Worm (Caenorhabditis elegans) whole organism, L2 larva: ENCODE results near the gene npr-40.

Source experiments
- C34F6.9 ChIP-seq: fragments of 150-350 bp; optimal IDR thresholded peaks from 2 replicates; lab custom pipeline; 2014; ENCODE audit warnings: missing biosample characterization, missing genetic modification characterization
- F13H6.1 ChIP-seq: sonication (generic microtip); optimal IDR thresholded peaks from 2 replicates; lab custom pipeline; 2016; ENCODE audit warnings: missing genetic modification characterization, missing compliant biosample characterization
- Y55F3AM.14 ChIP-seq: fragments of 200-800 bp; sonication (Bioruptor generic); optimal IDR thresholded peaks from 2 replicates; lab custom pipeline; 2018; ENCODE audit warnings: mild to moderate bottlenecking, missing genetic modification characterization, missing compliant biosample characterization
- ZK546.5 ChIP-seq: sonication (generic microtip); optimal IDR thresholded peaks from 2 replicates; lab custom pipeline; 2017; ENCODE audit warnings: missing biosample characterization, missing genetic modification characterization
- alr-1 ChIP-seq: fragments of 150-350 bp; optimal IDR thresholded peaks from 2 replicates; lab custom pipeline; 2014; ENCODE audit warnings: missing biosample characterization, missing genetic modification characterization
- ama-1 ChIP-seq: fragments of 150-350 bp; optimal IDR thresholded peaks from 2 replicates; lab custom pipeline; 2018; ENCODE audit warnings: inconsistent platforms
- blmp-1 ChIP-seq: sonication (generic microtip); optimal IDR thresholded peaks from 2 replicates; lab custom pipeline; 2017; ENCODE audit warnings: missing genetic modification characterization, mild to moderate bottlenecking, missing compliant biosample characterization, antibody characterized with exemption, moderate library complexity; ENCODE audit not compliant: insufficient read depth
- ceh-16 ChIP-seq: fragments of 150-350 bp; optimal IDR thresholded peaks from 2 replicates; lab custom pipeline; 2014; ENCODE audit warnings: missing biosample characterization, missing genetic modification characterization
- crh-2 ChIP-seq: sonication (generic microtip); optimal IDR thresholded peaks from 2 replicates; lab custom pipeline; 2017; ENCODE audit warnings: missing biosample characterization, missing genetic modification characterization
- dmd-4 ChIP-seq: sonication (generic microtip); optimal IDR thresholded peaks from 2 replicates; lab custom pipeline; 2017; ENCODE audit warnings: missing biosample characterization, missing genetic modification characterization
- egl-27 ChIP-seq: sonication (generic microtip); optimal IDR thresholded peaks from 3 replicates; lab custom pipeline; 2017; ENCODE audit warnings: missing biosample characterization, missing genetic modification reagents, missing genetic modification characterization
- elt-1 ChIP-seq: fragments of 150-350 bp; optimal IDR thresholded peaks from 2 replicates; lab custom pipeline; 2014; ENCODE audit warnings: missing biosample characterization, missing genetic modification characterization
- lin-11 ChIP-seq: fragments of 150-350 bp; sonication (generic microtip); optimal IDR thresholded peaks from 2 replicates; lab custom pipeline; 2014; ENCODE audit warnings: missing biosample characterization, missing genetic modification characterization, inconsistent platforms, mixed read lengths
- lin-13 ChIP-seq: fragments of 150-350 bp; optimal IDR thresholded peaks from 2 replicates; lab custom pipeline; 2014; ENCODE audit warnings: missing biosample characterization, missing genetic modification reagents, missing genetic modification characterization
- lin-39 ChIP-seq: fragments of 150-350 bp; optimal IDR thresholded peaks from 2 replicates; lab custom pipeline; 2014; ENCODE audit warnings: missing biosample characterization, missing genetic modification reagents, missing genetic modification characterization
- lsy-2 ChIP-seq, 2 experiments: fragments of 150-350 bp in 1 of 2; sonication (generic microtip) in 1 of 2; optimal IDR thresholded peaks; 2 replicates each; lab custom pipeline; 2014 to 2017; ENCODE audit warnings: missing biosample characterization in 2 of 2, missing genetic modification characterization in 2 of 2
- mab-5 ChIP-seq: fragments of 150-350 bp; optimal IDR thresholded peaks from 2 replicates; lab custom pipeline; 2014; ENCODE audit warnings: missing biosample characterization, missing genetic modification characterization
- mbf-1 ChIP-seq: sonication (generic microtip); optimal IDR thresholded peaks from 2 replicates; lab custom pipeline; 2017; ENCODE audit warnings: missing biosample characterization, missing genetic modification characterization
- mdl-1 ChIP-seq, 2 experiments: fragments of 150-350 bp in 1 of 2; sonication (generic microtip) in 1 of 2; optimal IDR thresholded peaks; 2 replicates each; lab custom pipeline; 2017; ENCODE audit warnings: missing biosample characterization in 2 of 2, missing genetic modification characterization in 2 of 2
- nhr-11 ChIP-seq: fragments of 150-350 bp; optimal IDR thresholded peaks from 2 replicates; lab custom pipeline; 2014; ENCODE audit warnings: missing biosample characterization, missing genetic modification characterization
- nhr-129 ChIP-seq: fragments of 150-350 bp; optimal IDR thresholded peaks from 2 replicates; lab custom pipeline; 2014; ENCODE audit warnings: missing biosample characterization, missing genetic modification characterization
- nhr-21 ChIP-seq: fragments of 150-350 bp; optimal IDR thresholded peaks from 2 replicates; lab custom pipeline; 2014; ENCODE audit warnings: missing biosample characterization, missing genetic modification characterization
- nhr-25 ChIP-seq: fragments of 150-350 bp; sonication (generic microtip); optimal IDR thresholded peaks from 3 replicates; lab custom pipeline; 2014; ENCODE audit warnings: missing biosample characterization, missing genetic modification characterization
- nhr-6 ChIP-seq: fragments of 150-350 bp; optimal IDR thresholded peaks from 2 replicates; lab custom pipeline; 2014; ENCODE audit warnings: missing biosample characterization, missing genetic modification characterization
- nhr-77 ChIP-seq: fragments of 150-350 bp; optimal IDR thresholded peaks from 2 replicates; lab custom pipeline; 2014; ENCODE audit warnings: missing biosample characterization, missing genetic modification characterization
- peb-1 ChIP-seq: fragments of 150-350 bp; optimal IDR thresholded peaks from 2 replicates; lab custom pipeline; 2014; ENCODE audit warnings: missing biosample characterization, missing genetic modification characterization
- skn-1 ChIP-seq: sonication (generic microtip); optimal IDR thresholded peaks from 2 replicates; lab custom pipeline; 2017; ENCODE audit warnings: missing biosample characterization, missing genetic modification characterization
- sma-9 ChIP-seq, 2 experiments: fragments of 150-350 bp in 1 of 2; sonication (generic microtip) in 1 of 2; optimal IDR thresholded peaks; 2 replicates each; lab custom pipeline; 2014 to 2016; ENCODE audit warnings: missing genetic modification characterization in 2 of 2, mild to moderate bottlenecking in 1 of 2, missing biosample characterization in 1 of 2, missing compliant biosample characterization in 1 of 2, missing genetic modification reagents in 1 of 2, moderate library complexity in 1 of 2
- snpc-4 ChIP-seq: fragments of 150-350 bp; optimal IDR thresholded peaks from 2 replicates; lab custom pipeline; 2014; ENCODE audit warnings: missing biosample characterization, missing genetic modification characterization
- unc-39 ChIP-seq: fragments of 150-350 bp; optimal IDR thresholded peaks from 2 replicates; lab custom pipeline; 2014; ENCODE audit warnings: missing biosample characterization, missing genetic modification characterization
- unc-55 ChIP-seq: fragments of 150-350 bp; sonication (generic microtip); optimal IDR thresholded peaks from 3 replicates; lab custom pipeline; 2014; ENCODE audit warnings: missing biosample characterization, missing genetic modification reagents, missing genetic modification characterization
- unc-62 ChIP-seq: fragments of 150-350 bp; optimal IDR thresholded peaks from 2 replicates; lab custom pipeline; 2014; ENCODE audit warnings: missing biosample characterization, missing genetic modification reagents, missing genetic modification characterization
- zag-1 ChIP-seq: fragments of 150-350 bp; optimal IDR thresholded peaks from 2 replicates; lab custom pipeline; 2014; ENCODE audit warnings: missing biosample characterization, missing genetic modification characterization
- ztf-1 ChIP-seq: fragments of 200-800 bp; sonication (Bioruptor generic); conservative IDR thresholded peaks from 2 replicates; pipeline ENCODE4 v1.3.6; 2022; ENCODE audit warnings: missing genetic modification characterization, missing compliant biosample characterization
- ztf-4 ChIP-seq: fragments of 150-350 bp; optimal IDR thresholded peaks from 2 replicates; lab custom pipeline; 2014; ENCODE audit warnings: missing biosample characterization, missing genetic modification characterization

Gene npr-40

DNA sequence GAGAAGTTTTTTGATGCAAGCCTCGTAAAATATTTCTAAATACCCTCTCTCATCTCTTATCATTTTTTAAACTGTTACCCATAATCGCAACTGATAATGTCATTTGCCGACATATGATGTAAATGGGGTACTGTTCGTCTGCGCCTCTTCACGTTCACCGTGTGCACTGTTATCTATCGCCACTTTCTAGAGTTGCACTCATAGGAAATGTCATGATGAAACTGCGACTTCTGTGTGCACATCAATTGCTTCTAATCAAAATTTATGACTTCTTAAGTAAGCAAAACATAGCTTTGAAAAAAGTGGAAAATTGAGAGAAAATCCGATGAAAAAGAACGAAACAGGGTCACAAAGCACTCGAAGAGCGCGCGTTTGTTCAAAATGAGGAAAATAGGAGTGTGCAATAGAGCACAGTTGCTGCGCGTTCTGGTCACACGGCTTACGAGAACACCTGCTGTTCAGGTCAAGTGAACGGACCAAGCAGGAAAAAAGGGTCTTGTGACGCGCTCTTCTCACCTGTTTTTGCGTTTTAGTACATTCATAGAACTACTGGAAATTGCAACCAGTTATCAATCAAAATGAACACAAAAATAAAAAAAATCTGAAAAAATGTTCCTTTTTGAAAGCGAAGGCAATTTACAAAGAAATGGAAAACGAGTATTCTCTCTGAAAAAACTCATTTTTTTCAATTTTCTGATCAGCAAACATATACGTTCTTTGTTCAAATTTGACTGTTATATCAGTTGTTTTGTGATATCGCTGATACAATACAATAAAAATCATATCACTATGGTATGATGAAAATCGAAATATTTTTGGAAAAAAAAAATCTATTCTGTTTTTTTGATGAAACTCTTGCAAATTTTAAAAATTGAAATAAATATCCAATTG, 28.1 kb downstream of the npr-40 start (continued):
- TF ChIP-seq C34F6.9 (tag; lab: Kevin White, UChicago) (peak; percentile 45), nhr-77 (tag; lab: Kevin White, UChicago) (no peak), lin-13 (no peak), unc-55 (GFP tag; lab: Kevin White, UChicago) (peak; percentile 36), snpc-4 (tag; lab: Kevin White, UChicago) (no peak), nhr-25 (tag; lab: Kevin White, UChicago) (peak; percentile 39), egl-27 (tag; lab: Kevin White, UChicago) (no peak), ama-1 (no peak), lsy-2 (tag; optimal IDR thresholded peaks at IDR 0.05; lab: Kevin White, UChicago) (peak in 1 of 2 experiments; percentile 43), nhr-129 (tag; lab: Kevin White, UChicago) (peak; percentile 99), ztf-1 (no peak), nhr-21 (tag; lab: Kevin White, UChicago) (peak; percentile 19), ztf-4 (tag; lab: Kevin White, UChicago) (no peak), ZK546.5 (tag; lab: Kevin White, UChicago) (no peak), sma-9 (GFP tag; optimal IDR thresholded peaks at IDR 0.05; lab: Kevin White, UChicago) (peak; percentile 53), sma-9 (tag; optimal IDR thresholded peaks at IDR 0.05; lab: Kevin White, UChicago) (no peak)
- TF ChIP-seq, all 48 proteins: peak for 13

DNA sequence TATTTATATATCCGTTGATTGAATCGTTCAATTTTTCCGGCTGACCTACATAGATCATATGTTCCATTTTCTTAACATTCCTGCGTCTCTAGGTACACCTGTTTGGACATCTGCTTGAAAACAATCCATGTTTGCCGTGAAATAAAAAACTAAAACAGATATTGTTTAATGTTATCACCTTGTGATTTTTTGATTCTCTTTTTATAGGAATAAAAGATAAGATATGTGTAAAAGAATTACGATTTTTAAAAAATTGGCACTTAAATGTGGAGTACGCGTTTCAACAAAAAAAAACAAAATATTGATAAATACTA, 28.7 kb downstream of the npr-40 start:
- no peak for TF ChIP-seq lin-11 (tag; lab: Kevin White, UChicago)
- TF ChIP-seq alr-1 (tag; lab: Kevin White, UChicago), result no peak
- no peak for TF ChIP-seq zag-1
- no peak for TF ChIP-seq dmd-4 (tag; lab: Kevin White, UChicago)
- no peak for TF ChIP-seq crh-2 (tag; lab: Kevin White, UChicago)
- no peak for TF ChIP-seq elt-1 (tag; lab: Kevin White, UChicago)

DNA sequence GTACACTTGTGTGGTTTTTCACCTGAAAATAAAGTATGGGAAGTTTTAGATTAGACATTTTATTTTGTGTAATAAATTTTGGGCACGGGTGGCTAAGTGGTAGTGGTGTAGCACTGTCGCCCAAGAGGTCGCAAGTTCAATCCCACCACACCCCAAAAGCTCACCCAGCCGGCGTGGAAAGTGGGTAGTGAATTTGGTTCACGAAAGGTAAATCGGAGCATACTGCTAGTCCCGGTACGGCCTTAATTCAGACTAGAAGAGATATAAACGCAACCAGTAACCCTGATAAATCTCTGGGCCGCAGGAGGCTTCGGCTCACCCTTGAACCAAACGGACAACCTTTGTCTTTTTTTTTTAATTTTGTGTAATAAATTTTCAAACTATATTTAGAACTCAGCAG, 33.2 kb downstream of the npr-40 start:
- TF ChIP-seq Y55F3AM.14 (no peak), ama-1 (no peak), lin-13 (no peak), nhr-21 (tag; lab: Kevin White, UChicago) (no peak), unc-62 (GFP tag; lab: Kevin White, UChicago) (no peak), sma-9 (GFP tag; optimal IDR thresholded peaks at IDR 0.05; lab: Kevin White, UChicago) (no peak), sma-9 (tag; optimal IDR thresholded peaks at IDR 0.05; lab: Kevin White, UChicago) (no peak), nhr-6 (tag; lab: Kevin White, UChicago) (no peak), unc-39 (tag; lab: Kevin White, UChicago) (no peak), mdl-1 (tag; optimal IDR thresholded peaks at IDR 0.05; lab: Kevin White, UChicago) (no peak), elt-1 (tag; lab: Kevin White, UChicago) (no peak), skn-1 (tag; lab: Kevin White, UChicago) (no peak), crh-2 (tag; lab: Kevin White, UChicago) (no peak), nhr-11 (tag; lab: Kevin White, UChicago) (no peak), F13H6.1 (tag; lab: Kevin White, UChicago) (no peak), peb-1 (tag; lab: Kevin White, UChicago) (no peak), nhr-77 (tag; lab: Kevin White, UChicago) (no peak), unc-55 (GFP tag; lab: Kevin White, UChicago) (no peak)

DNA sequence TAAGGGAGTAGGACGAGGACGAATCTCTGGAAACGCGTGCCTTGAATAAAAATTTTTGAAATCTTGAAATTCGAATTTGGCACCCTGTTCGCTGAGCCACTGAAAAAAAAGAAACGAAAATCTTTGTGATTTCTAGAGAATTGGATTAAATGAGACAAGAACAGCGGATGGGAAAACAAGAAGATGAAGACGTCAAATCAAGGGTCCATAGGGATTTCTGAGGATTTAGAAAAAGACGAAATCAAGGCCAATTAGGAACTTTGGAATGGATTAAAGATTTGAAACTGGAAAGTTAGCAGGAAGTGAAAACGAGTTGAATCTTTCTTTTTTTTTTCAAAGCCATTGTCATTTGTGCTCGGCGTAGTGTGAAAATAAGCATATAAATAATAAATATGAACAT, 35.9 kb downstream of the npr-40 start, which contains the start of gene pag-3:
Gene pag-3 (minus strand): TSS at position 101 of the 400 bp plus-strand sequence.
- TF ChIP-seq sma-9 (GFP tag; optimal IDR thresholded peaks at IDR 0.05; lab: Kevin White, UChicago) (no peak), sma-9 (tag; optimal IDR thresholded peaks at IDR 0.05; lab: Kevin White, UChicago) (no peak), nhr-11 (tag; lab: Kevin White, UChicago) (no peak), alr-1 (tag; lab: Kevin White, UChicago) (no peak), lin-39 (tag; lab: Kevin White, UChicago) (no peak), F13H6.1 (tag; lab: Kevin White, UChicago) (no peak), unc-55 (GFP tag; lab: Kevin White, UChicago) (no peak), mdl-1 (tag; optimal IDR thresholded peaks at IDR 0.05; lab: Kevin White, UChicago) (no peak), blmp-1 (no peak), peb-1 (tag; lab: Kevin White, UChicago) (no peak), elt-1 (tag; lab: Kevin White, UChicago) (no peak), egl-27 (tag; lab: Kevin White, UChicago) (no peak), mbf-1 (tag; lab: Kevin White, UChicago) (no peak), nhr-21 (tag; lab: Kevin White, UChicago) (no peak), nhr-129 (tag; lab: Kevin White, UChicago) (no peak), unc-39 (tag; lab: Kevin White, UChicago) (no peak), lsy-2 (tag; optimal IDR thresholded peaks at IDR 0.05; lab: Kevin White, UChicago) (no peak), mab-5 (tag; lab: Kevin White, UChicago) (no peak), ceh-16 (tag; lab: Kevin White, UChicago) (no peak), ztf-4 (tag; lab: Kevin White, UChicago) (no peak)
- TF ChIP-seq, all 48 proteins: peak for 0
